Fruit fly (Drosophila melanogaster): ENCODE data around the gene Vps16A.

Gene Vps16A

dm6 chr3R:9266765-9267164, at the start of gene Vps16A, which contains the start of gene TrpRS:
Vps16A (plus strand) TSS chr3R:9267019.
TrpRS (minus strand) TSS chr3R:9266904.
- TF ChIP-seq usp (GFP tag; optimal IDR thresholded peaks at IDR 0.05) (no peak), CG8478 (optimal IDR thresholded peaks at IDR 0.05) (no peak)

dm6 chr3R:9217607-9218006, 49.2 kb upstream of the Vps16A start:
- no peak for TF ChIP-seq Dll (optimal IDR thresholded peaks at IDR 0.05)
- peak in 1 of 2 experiments; percentile 24 for TF ChIP-seq EcR (GFP tag; optimal IDR thresholded peaks at IDR 0.05)

- TF ChIP-seq Dll (optimal IDR thresholded peaks at IDR 0.05) (no peak), psq (optimal IDR thresholded peaks at IDR 0.05) (no peak), EcR (GFP tag; optimal IDR thresholded peaks at IDR 0.05) (no peak)
Observed at dm6 chr3R:9220064-9220864, 46.6 kb upstream of the Vps16A start.

- TF ChIP-seq pan (optimal IDR thresholded peaks at IDR 0.05) (no peak), Dll (optimal IDR thresholded peaks at IDR 0.05) (no peak), EcR (GFP tag; optimal IDR thresholded peaks at IDR 0.05) (no peak), psq (optimal IDR thresholded peaks at IDR 0.05) (no peak), usp (GFP tag; optimal IDR thresholded peaks at IDR 0.05) (no peak), CG8478 (optimal IDR thresholded peaks at IDR 0.05) (no peak)
Observed at dm6 chr3R:9222355-9222754, 44.5 kb upstream of the Vps16A start.

dm6 chr3R:9224807-9225206, 42.0 kb upstream of the Vps16A start:
- TF ChIP-seq EcR (GFP tag; optimal IDR thresholded peaks at IDR 0.05) (no peak), pan (optimal IDR thresholded peaks at IDR 0.05) (no peak), psq (optimal IDR thresholded peaks at IDR 0.05) (no peak), CG8478 (optimal IDR thresholded peaks at IDR 0.05) (no peak), usp (GFP tag; optimal IDR thresholded peaks at IDR 0.05) (no peak), Dll (optimal IDR thresholded peaks at IDR 0.05) (no peak)

dm6 chr3R:9226146-9226545, 40.7 kb upstream of the Vps16A start:
- TF ChIP-seq psq (optimal IDR thresholded peaks at IDR 0.05) (no peak), pan (optimal IDR thresholded peaks at IDR 0.05) (no peak), EcR (GFP tag; optimal IDR thresholded peaks at IDR 0.05) (no peak)

- TF ChIP-seq psq (optimal IDR thresholded peaks at IDR 0.05): no peak
- no peak for TF ChIP-seq EcR (GFP tag; optimal IDR thresholded peaks at IDR 0.05)
- no peak for TF ChIP-seq usp (GFP tag; optimal IDR thresholded peaks at IDR 0.05)
- TF ChIP-seq Dll (optimal IDR thresholded peaks at IDR 0.05): peak; percentile 79
- peak; percentile 13 for TF ChIP-seq CG8478 (optimal IDR thresholded peaks at IDR 0.05)
- no peak for TF ChIP-seq pan (optimal IDR thresholded peaks at IDR 0.05)
Observed at dm6 chr3R:9226701-9227313, 40.0 kb upstream of the Vps16A start.

- TF ChIP-seq EcR (GFP tag; optimal IDR thresholded peaks at IDR 0.05) (no peak), psq (optimal IDR thresholded peaks at IDR 0.05) (no peak), pan (optimal IDR thresholded peaks at IDR 0.05) (no peak), CG8478 (optimal IDR thresholded peaks at IDR 0.05) (no peak), Dll (optimal IDR thresholded peaks at IDR 0.05) (no peak), usp (GFP tag; optimal IDR thresholded peaks at IDR 0.05) (no peak)
Observed at dm6 chr3R:9227330-9227729, 39.5 kb upstream of the Vps16A start.

- TF ChIP-seq Dll (optimal IDR thresholded peaks at IDR 0.05) (no peak), pan (optimal IDR thresholded peaks at IDR 0.05) (no peak), usp (GFP tag; optimal IDR thresholded peaks at IDR 0.05) (no peak), EcR (GFP tag; optimal IDR thresholded peaks at IDR 0.05) (no peak)
Observed at dm6 chr3R:9227944-9228343, 38.9 kb upstream of the Vps16A start.

dm6 chr3R:9229075-9229835, 37.6 kb upstream of the Vps16A start:
- TF ChIP-seq CG8478 (optimal IDR thresholded peaks at IDR 0.05) (no peak), psq (optimal IDR thresholded peaks at IDR 0.05) (peak; percentile 35), Dll (optimal IDR thresholded peaks at IDR 0.05) (peak; percentile 54), usp (GFP tag; optimal IDR thresholded peaks at IDR 0.05) (no peak), EcR (GFP tag; optimal IDR thresholded peaks at IDR 0.05) (peak; percentile 18 to 84), pan (optimal IDR thresholded peaks at IDR 0.05) (no peak)

dm6 chr3R:9229996-9230601, 36.7 kb upstream of the Vps16A start:
- TF ChIP-seq Dll (optimal IDR thresholded peaks at IDR 0.05) (no peak), usp (GFP tag; optimal IDR thresholded peaks at IDR 0.05) (no peak), psq (optimal IDR thresholded peaks at IDR 0.05) (no peak), CG8478 (optimal IDR thresholded peaks at IDR 0.05) (no peak), EcR (GFP tag; optimal IDR thresholded peaks at IDR 0.05) (no peak), pan (optimal IDR thresholded peaks at IDR 0.05) (no peak)

- TF ChIP-seq psq (optimal IDR thresholded peaks at IDR 0.05) (no peak), EcR (GFP tag; optimal IDR thresholded peaks at IDR 0.05) (no peak), Dll (optimal IDR thresholded peaks at IDR 0.05) (no peak), CG8478 (optimal IDR thresholded peaks at IDR 0.05) (no peak), usp (GFP tag; optimal IDR thresholded peaks at IDR 0.05) (no peak), pan (optimal IDR thresholded peaks at IDR 0.05) (no peak)
Observed at dm6 chr3R:9232346-9232745, 34.5 kb upstream of the Vps16A start.

All from whole organism.